Worm (Caenorhabditis elegans) whole organism, young adult: ENCODE data around the gene lnp-1.

Source experiments
- efl-1 ChIP-seq: fragments of 150-350 bp; optimal IDR thresholded peaks from 2 replicates; lab custom pipeline; 2014; ENCODE audit warnings: missing biosample characterization, missing genetic modification reagents, missing genetic modification characterization
- nfya-1 ChIP-seq: sonication (generic microtip); optimal IDR thresholded peaks from 2 replicates; lab custom pipeline; 2017; ENCODE audit warnings: antibody characterized with exemption, missing compliant biosample characterization, missing genetic modification characterization, borderline replicate concordance; ENCODE audit not compliant: insufficient read depth
- repo-1 ChIP-seq: sonication (generic microtip); optimal IDR thresholded peaks from 2 replicates; lab custom pipeline; 2017; ENCODE audit warnings: mild to moderate bottlenecking, missing genetic modification characterization, missing compliant biosample characterization

- TF ChIP-seq repo-1 (tag; lab: Kevin White, UChicago) (no peak), efl-1 (no peak), nfya-1 (tag; lab: Kevin White, UChicago) (no peak)
These were observed 15.6 kb downstream of the lnp-1 start for ce11 chrX:4604185-4604584.
